Worm (Caenorhabditis elegans): Measurements from ENCODE around the gene F07F6.2.

Gene F07F6.2

DNA sequence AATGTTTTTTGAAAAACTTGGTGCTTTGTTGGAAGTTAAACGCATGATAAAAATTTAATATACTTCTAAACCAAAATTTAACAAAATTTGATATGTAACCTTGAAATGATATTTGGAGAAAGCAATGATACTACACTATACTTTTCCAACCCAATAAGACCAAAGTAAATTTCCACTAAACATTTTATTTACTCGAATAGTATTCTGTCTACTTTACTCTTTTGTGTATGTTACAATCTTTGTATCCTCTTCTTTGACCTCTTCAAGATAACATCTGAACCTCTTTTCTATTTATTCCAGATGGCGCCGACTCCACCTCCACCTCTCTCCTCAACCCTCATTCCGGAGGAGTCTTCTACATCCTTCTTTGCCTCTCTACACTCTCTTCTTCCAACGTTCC, 23.5 kb downstream of the F07F6.2 start, which contains the start of gene dhs-5:
dhs-5 (plus strand) TSS at position 301 of the 400 bp plus-strand sequence.
- TF ChIP-seq K11D2.4 (GFP tag; IDR thresholded peaks at IDR 0.05): no peak
- TF ChIP-seq cebp-2 (GFP tag; IDR thresholded peaks at IDR 0.05): no peak
- no peak for TF ChIP-seq bed-1 (GFP tag; IDR thresholded peaks at IDR 0.05)
- no peak for TF ChIP-seq pha-4 (tag; optimal IDR thresholded peaks at IDR 0.05)
- no peak for TF ChIP-seq efl-1 (GFP tag; optimal IDR thresholded peaks at IDR 0.05)
- TF ChIP-seq nfya-1 (tag; optimal IDR thresholded peaks at IDR 0.05; ENCODE audit: borderline replicate concordance, insufficient read depth): no peak
- no peak for TF ChIP-seq B0261.1 (tag; optimal IDR thresholded peaks at IDR 0.05)
- no peak for TF ChIP-seq fkh-3 (tag; optimal IDR thresholded peaks at IDR 0.05)
- TF ChIP-seq lsy-27 (tag; optimal IDR thresholded peaks at IDR 0.05; ENCODE audit: borderline replicate concordance, insufficient read depth): no peak
- no peak for TF ChIP-seq K12H6.12 (tag; optimal IDR thresholded peaks at IDR 0.05)

DNA sequence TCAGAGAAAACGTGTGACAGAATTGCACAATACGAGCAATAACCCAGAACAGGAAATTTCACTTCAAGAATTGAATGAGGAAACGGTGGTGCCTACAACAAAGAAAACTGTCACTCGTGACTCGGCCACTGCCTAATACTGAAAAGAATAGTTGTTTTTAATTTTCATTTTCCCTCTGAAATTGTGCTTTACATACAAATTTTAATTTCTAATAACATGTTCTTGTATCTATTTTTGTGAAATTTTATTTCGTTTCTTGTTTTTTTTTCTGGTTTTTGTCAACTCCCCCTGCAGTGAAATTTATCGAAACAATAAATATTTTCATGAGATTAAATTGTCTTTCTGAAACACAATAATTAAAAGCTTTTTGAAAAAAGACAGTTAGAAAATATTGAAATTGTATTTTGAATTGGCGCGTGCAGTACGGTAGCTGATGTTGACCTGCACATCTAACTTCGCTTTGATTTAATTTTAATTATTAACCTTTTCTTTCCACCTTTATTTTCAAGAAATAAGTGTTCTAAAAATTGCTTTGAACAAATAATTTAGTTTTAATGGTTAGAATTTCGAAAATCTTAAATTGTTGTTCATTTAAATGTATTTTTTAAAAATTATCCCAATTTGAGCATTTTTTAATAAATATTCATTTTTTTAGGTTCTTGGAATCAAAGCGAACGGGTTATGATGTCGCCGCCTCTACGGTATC, 25.8 kb downstream of the F07F6.2 start, which contains the start of gene daz-1:
daz-1 (plus strand) TSS at position 656 of the 706 bp plus-strand sequence.
- no peak for TF ChIP-seq ceh-91 (GFP tag; IDR thresholded peaks at IDR 0.05)
- no peak for TF ChIP-seq atf-7 (tag; optimal IDR thresholded peaks at IDR 0.05)
- no peak for TF ChIP-seq cebp-2 (GFP tag; IDR thresholded peaks at IDR 0.05)
- TF ChIP-seq akir-1 (GFP tag; optimal IDR thresholded peaks at IDR 0.05): no peak
- no peak for TF ChIP-seq ceh-100 (GFP tag; IDR thresholded peaks at IDR 0.05)
- TF ChIP-seq aptf-3 (GFP tag; IDR thresholded peaks at IDR 0.05): no peak
- no peak for TF ChIP-seq attf-6 (GFP tag; IDR thresholded peaks at IDR 0.05)
- no peak for TF ChIP-seq C06A6.2 (GFP tag; conservative IDR thresholded peaks at IDR 0.05)
- no peak for TF ChIP-seq madf-3 (GFP tag; IDR thresholded peaks at IDR 0.05)
- no peak for TF ChIP-seq B0336.3 (GFP tag; IDR thresholded peaks at IDR 0.05)
- TF ChIP-seq ztf-6 (GFP tag; IDR thresholded peaks at IDR 0.05): no peak
- TF ChIP-seq K11D2.4 (GFP tag; IDR thresholded peaks at IDR 0.05): no peak
- TF ChIP-seq hsf-1 (GFP tag; IDR thresholded peaks at IDR 0.05): no peak
- TF ChIP-seq hlh-12 (tag; optimal IDR thresholded peaks at IDR 0.05): no peak
- no peak for TF ChIP-seq T07F8.4 (tag; optimal IDR thresholded peaks at IDR 0.05)
- TF ChIP-seq lin-35 (GFP tag; optimal IDR thresholded peaks at IDR 0.05): peak in 2 of 3 experiments; percentile 34 to 52
- no peak for TF ChIP-seq nhr-179 (tag; optimal IDR thresholded peaks at IDR 0.05)
- no peak for TF ChIP-seq lir-1 (GFP tag; conservative IDR thresholded peaks at IDR 0.05)
- TF ChIP-seq somi-1 (GFP tag; optimal IDR thresholded peaks at IDR 0.05): no peak
- no peak for TF ChIP-seq F37B4.10 (GFP tag; IDR thresholded peaks at IDR 0.05)
- TF ChIP-seq snpc-3.4 (tag; optimal IDR thresholded peaks at IDR 0.05): peak; percentile 41
- TF ChIP-seq egl-18 (GFP tag; IDR thresholded peaks at IDR 0.05): no peak
- peak; percentile 46; the same call in 1 of the 2 replicates for TF ChIP-seq rcor-1 (GFP tag; IDR thresholded peaks at IDR 0.05)
- TF ChIP-seq ekl-4 (GFP tag; IDR thresholded peaks at IDR 0.05): no peak
- no peak for TF ChIP-seq ztf-18 (tag; optimal IDR thresholded peaks at IDR 0.05)
- TF ChIP-seq hmg-20 (GFP tag; IDR thresholded peaks at IDR 0.05): no peak
- TF ChIP-seq nhr-80 (tag; optimal IDR thresholded peaks at IDR 0.05): no peak
- TF ChIP-seq tlf-1 (GFP tag; optimal IDR thresholded peaks at IDR 0.05): peak; percentile 13
- TF ChIP-seq hmg-1.2 (GFP tag; IDR thresholded peaks at IDR 0.05): no peak
- peak; percentile 3 for TF ChIP-seq F23B12.7 (tag; optimal IDR thresholded peaks at IDR 0.05; ENCODE audit: insufficient read depth)
- no peak for TF ChIP-seq egrh-3 (GFP tag; IDR thresholded peaks at IDR 0.05)
- no peak for TF ChIP-seq B0261.1 (tag; optimal IDR thresholded peaks at IDR 0.05)
- no peak for TF ChIP-seq ceh-27 (GFP tag; optimal IDR thresholded peaks at IDR 0.05)
- TF ChIP-seq gei-17 (GFP tag; optimal IDR thresholded peaks at IDR 0.05): no peak
- TF ChIP-seq T26A5.8 (tag; optimal IDR thresholded peaks at IDR 0.05): no peak
- no peak for TF ChIP-seq ZK185.1 (tag; optimal IDR thresholded peaks at IDR 0.05; ENCODE audit: poor library complexity, severe bottlenecking)
- no peak for TF ChIP-seq sea-2 (GFP tag; IDR thresholded peaks at IDR 0.05)
- no peak for TF ChIP-seq zim-3 (tag; optimal IDR thresholded peaks at IDR 0.05)
- no peak for TF ChIP-seq rpc-1 (optimal IDR thresholded peaks at IDR 0.05)
- no peak for TF ChIP-seq rpc-1 (tag; optimal IDR thresholded peaks at IDR 0.05)
